In genomic region chrX:14125870-14126269, ce11 we compare ENCODE assay signal across 4 worm cellular contexts.
TF ChIP-seq lines count a peak whose summit lies in the region.

F28H6.6 (minus strand) TSS chrX:14125879.

TF ChIP-seq in whole organism, L1 larva, 84 proteins besides CTCF, POLR2A, EP300 and RAD21:
- TF ChIP-seq blmp-1 (tag; optimal IDR thresholded peaks at IDR 0.05; lab: Kevin White, UChicago) (peak; percentile 87), efl-1 (optimal IDR thresholded peaks at IDR 0.05; lab: Kevin White, UChicago) (no peak), efl-1 (GFP tag; optimal IDR thresholded peaks at IDR 0.05 in 1 of 2; lab: Kevin White, UChicago) (no peak), rnt-1 (tag; optimal IDR thresholded peaks at IDR 0.05; lab: Kevin White, UChicago) (no peak), alr-1 (tag; optimal IDR thresholded peaks at IDR 0.05; lab: Kevin White, UChicago; ENCODE audit: borderline replicate concordance) (no peak), dsc-1 (tag; optimal IDR thresholded peaks at IDR 0.05; lab: Kevin White, UChicago) (no peak), sox-4 (tag; optimal IDR thresholded peaks at IDR 0.05; lab: Kevin White, UChicago) (no peak)

TF ChIP-seq in whole organism, L3 larva, 47 proteins besides CTCF, POLR2A, EP300 and RAD21:
- TF ChIP-seq pha-4 (tag; optimal IDR thresholded peaks at IDR 0.05; lab: Kevin White, UChicago) (peak; percentile 29), R02D3.7 (tag; optimal IDR thresholded peaks at IDR 0.05; lab: Kevin White, UChicago) (no peak)

TF ChIP-seq in whole organism, L4 larva, 104 proteins besides CTCF, POLR2A, EP300 and RAD21 (continues in another document):
- TF ChIP-seq hlh-30 (tag; optimal IDR thresholded peaks at IDR 0.05; lab: Kevin White, UChicago; ENCODE audit: insufficient read depth) (no peak), lir-3 (tag; optimal IDR thresholded peaks at IDR 0.05; lab: Kevin White, UChicago) (no peak), Y105C5A.15 (GFP tag; IDR thresholded peaks at IDR 0.05; lab: Robert Waterston, UW) (no peak), egl-27 (tag; optimal IDR thresholded peaks at IDR 0.05; lab: Kevin White, UChicago) (no peak), sdz-12 (GFP tag; optimal IDR thresholded peaks at IDR 0.05; lab: Kevin White, UChicago) (no peak), gei-8 (GFP tag; optimal IDR thresholded peaks at IDR 0.05; lab: Kevin White, UChicago) (no peak), dmd-9 (GFP tag; IDR thresholded peaks at IDR 0.05; lab: Robert Waterston, UW) (no peak), snpc-4 (tag; optimal IDR thresholded peaks at IDR 0.05; lab: Kevin White, UChicago) (no peak), mxl-3 (GFP tag; optimal IDR thresholded peaks at IDR 0.05; lab: Kevin White, UChicago) (no peak), nhr-11 (tag; optimal IDR thresholded peaks at IDR 0.05; lab: Kevin White, UChicago) (no peak), tag-97 (GFP tag; IDR thresholded peaks at IDR 0.05; lab: Robert Waterston, UW) (no peak), mdt-29 (GFP tag; IDR thresholded peaks at IDR 0.05; lab: Robert Waterston, UW) (0 out of 2 replicates have a peak, but pooled peaks have one; percentile 21), lim-7 (GFP tag; IDR thresholded peaks at IDR 0.05; lab: Robert Waterston, UW) (no peak), mes-2 (tag; optimal IDR thresholded peaks at IDR 0.05; lab: Kevin White, UChicago; ENCODE audit: poor library complexity, severe bottlenecking) (peak; percentile 32), php-3 (GFP tag; IDR thresholded peaks at IDR 0.05; lab: Robert Waterston, UW) (no peak), mdl-1 (tag; optimal IDR thresholded peaks at IDR 0.05; lab: Kevin White, UChicago) (no peak), nhr-42 (GFP tag; IDR thresholded peaks at IDR 0.05; lab: Robert Waterston, UW) (no peak), madf-5 (GFP tag; IDR thresholded peaks at IDR 0.05; lab: Robert Waterston, UW) (no peak), ama-1 (optimal IDR thresholded peaks at IDR 0.05; lab: Kevin White, UChicago) (no peak), skn-1 (tag; optimal IDR thresholded peaks at IDR 0.05; lab: Kevin White, UChicago) (no peak), nhr-111 (GFP tag; optimal IDR thresholded peaks at IDR 0.05; lab: Kevin White, UChicago) (no peak), nhr-10 (tag; optimal IDR thresholded peaks at IDR 0.05; lab: Kevin White, UChicago) (no peak), lin-29 (GFP tag; IDR thresholded peaks at IDR 0.05; lab: Robert Waterston, UW) (no peak), aha-1 (tag; lab: Kevin White, UChicago) (peak; percentile 65), nhr-28 (tag; optimal IDR thresholded peaks at IDR 0.05; lab: Kevin White, UChicago) (peak; percentile 57), daf-16 (GFP tag; optimal IDR thresholded peaks at IDR 0.05; lab: Kevin White, UChicago) (no peak), daf-16 (tag; optimal IDR thresholded peaks at IDR 0.05; lab: Kevin White, UChicago) (peak; percentile 55), zfp-2 (tag; optimal IDR thresholded peaks at IDR 0.05; lab: Kevin White, UChicago) (no peak), hif-1 (tag; optimal IDR thresholded peaks at IDR 0.05; lab: Kevin White, UChicago) (no peak), lin-1 (GFP tag; IDR thresholded peaks at IDR 0.05; lab: Robert Waterston, UW) (no peak), ces-1 (GFP tag; optimal IDR thresholded peaks at IDR 0.05; lab: Kevin White, UChicago) (no peak), ZK546.5 (tag; optimal IDR thresholded peaks at IDR 0.05; lab: Kevin White, UChicago) (no peak), F44E2.7 (GFP tag; IDR thresholded peaks at IDR 0.05; lab: Robert Waterston, UW) (no peak), dpl-1 (GFP tag; optimal IDR thresholded peaks at IDR 0.05; lab: Kevin White, UChicago) (no peak), zfp-3 (GFP tag; conservative IDR thresholded peaks at IDR 0.05; lab: Robert Waterston, UW) (no peak), attf-4 (tag; optimal IDR thresholded peaks at IDR 0.05; lab: Kevin White, UChicago) (no peak), T20F7.1 (GFP tag; optimal IDR thresholded peaks at IDR 0.05; lab: Kevin White, UChicago) (no peak), dve-1 (tag; optimal IDR thresholded peaks at IDR 0.05; lab: Kevin White, UChicago; ENCODE audit: insufficient read depth) (peak; percentile 5), unc-130 (GFP tag; optimal IDR thresholded peaks at IDR 0.05; lab: Kevin White, UChicago) (no peak), ceh-44 (GFP tag; IDR thresholded peaks at IDR 0.05; lab: Robert Waterston, UW) (no peak), R02D3.7 (tag; optimal IDR thresholded peaks at IDR 0.05; lab: Kevin White, UChicago) (no peak), tra-1 (GFP tag; IDR thresholded peaks at IDR 0.05; lab: Robert Waterston, UW) (no peak), mxl-2 (GFP tag; conservative IDR thresholded peaks at IDR 0.05; lab: Robert Waterston, UW) (no peak), nhr-25 (tag; optimal IDR thresholded peaks at IDR 0.05; lab: Kevin White, UChicago; ENCODE audit: borderline replicate concordance, insufficient read depth) (no peak)

TF ChIP-seq in whole organism, young adult, 124 proteins besides CTCF, POLR2A, EP300 and RAD21:
- TF ChIP-seq hmg-1.2 (GFP tag; IDR thresholded peaks at IDR 0.05; lab: Robert Waterston, UW) (peak; percentile 12; the same call in 1 of the 2 replicates), ceh-79 (tag; optimal IDR thresholded peaks at IDR 0.05; lab: Kevin White, UChicago) (no peak)
